Worm (Caenorhabditis elegans): ENCODE results near the gene C14C6.2.

C14C6.2 gene

DNA sequence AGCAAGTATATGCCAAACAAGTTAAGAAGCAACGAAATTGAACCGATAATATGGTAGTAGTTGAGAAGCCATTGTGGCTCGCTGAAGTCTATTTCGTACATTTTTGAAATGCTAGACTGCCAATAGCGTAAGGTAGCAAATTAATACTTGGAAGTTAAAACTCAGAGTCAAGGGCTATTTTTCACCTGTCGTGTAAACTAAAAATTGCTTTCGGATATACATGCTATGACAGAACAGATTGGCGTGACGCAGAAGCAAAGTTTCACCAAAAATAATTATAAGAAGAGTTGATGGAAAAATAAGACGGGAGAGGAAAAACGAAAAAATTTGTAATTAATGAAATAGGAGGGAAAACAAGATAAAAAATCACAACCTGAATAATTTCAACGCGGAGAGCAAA, 3.0 kb downstream of the C14C6.2 start, which contains the start of gene sri-73:
sri-73 (minus strand) TSS at position 101 of the 400 bp plus-strand sequence.
- TF ChIP-seq unc-62 (GFP tag; optimal IDR thresholded peaks at IDR 0.05), result no peak

DNA sequence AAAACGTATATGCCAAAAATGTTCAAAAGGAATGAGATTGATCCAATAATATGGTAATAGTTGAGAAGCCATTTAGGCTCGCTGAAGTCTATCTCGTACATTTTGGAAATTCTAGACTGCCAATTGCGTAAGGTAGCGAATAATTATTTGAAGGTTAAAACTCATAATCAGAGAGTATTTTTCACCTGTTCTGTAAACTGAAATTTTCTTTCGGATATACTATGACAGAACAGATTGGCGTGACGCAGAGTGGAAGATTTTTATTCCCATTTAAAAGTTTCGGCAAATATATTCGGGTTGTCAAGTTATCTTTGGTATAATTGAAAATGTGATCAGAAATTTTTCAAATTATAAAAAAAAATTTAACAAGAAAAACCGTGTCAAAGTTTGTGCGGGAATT, 5.2 kb downstream of the C14C6.2 start, which contains the start of gene sri-72:
sri-72 (minus strand) TSS at position 101 of the 400 bp plus-strand sequence.
- no peak for TF ChIP-seq unc-62 (GFP tag; optimal IDR thresholded peaks at IDR 0.05)

- no peak for TF ChIP-seq unc-62 (GFP tag; optimal IDR thresholded peaks at IDR 0.05)
Measured at ce11 chrV:574639-575038, 11.7 kb downstream of the C14C6.2 start, which contains the start of gene C14C6.13. TSS of gene C14C6.13 (minus strand) at chrV:574739.

DNA sequence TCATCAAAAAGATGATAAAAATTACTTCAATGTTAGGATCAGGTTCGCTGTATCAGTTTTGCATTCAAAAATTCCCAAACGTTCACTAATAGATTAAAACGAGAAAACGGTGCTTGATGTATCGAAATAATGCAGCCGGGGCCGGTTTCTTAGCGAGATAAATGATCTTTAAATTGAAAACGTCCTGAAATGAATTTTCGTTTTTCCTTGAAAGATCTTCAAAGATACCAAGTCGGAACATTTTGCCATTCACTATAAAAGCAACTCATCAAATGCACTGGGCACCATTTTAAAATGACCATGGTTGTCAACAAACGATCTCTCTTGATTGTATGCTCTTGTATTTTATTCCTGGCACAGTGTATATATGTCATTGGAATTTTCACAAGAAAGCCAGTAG, 13.1 kb downstream of the C14C6.2 start, which contains the start of gene K06H6.5:
K06H6.5 (plus strand) TSS at position 301 of the 400 bp plus-strand sequence.
- TF ChIP-seq unc-62 (GFP tag; optimal IDR thresholded peaks at IDR 0.05), result no peak

- no peak for TF ChIP-seq unc-62 (GFP tag; optimal IDR thresholded peaks at IDR 0.05)
Measured at ce11 chrV:576918-577317, 14.0 kb downstream of the C14C6.2 start.

DNA sequence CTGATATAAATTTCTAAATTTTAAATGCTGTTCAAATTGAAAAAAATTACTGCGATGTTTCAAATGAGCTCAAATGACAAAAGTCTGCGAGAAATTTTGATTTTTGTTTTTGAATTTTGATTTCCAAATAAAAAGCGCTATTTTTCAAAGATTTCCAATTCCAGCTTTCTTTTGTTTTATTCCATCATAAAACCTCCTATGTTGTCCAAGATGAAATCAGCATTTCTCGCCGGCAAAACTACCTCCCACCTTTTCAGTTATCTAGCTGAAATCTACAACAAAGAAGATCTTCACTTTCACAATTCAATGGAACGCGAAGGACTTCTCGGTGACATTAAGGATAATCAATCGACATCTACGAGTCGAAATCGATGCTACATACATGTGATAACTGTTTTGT, 16.0 kb downstream of the C14C6.2 start, which contains the start of gene K06H6.4:
K06H6.4 (plus strand) TSS at position 301 of the 400 bp plus-strand sequence.
- no peak for TF ChIP-seq unc-62 (GFP tag; optimal IDR thresholded peaks at IDR 0.05)

- no peak for TF ChIP-seq unc-62 (GFP tag; optimal IDR thresholded peaks at IDR 0.05)
Measured at ce11 chrV:581616-582015, 18.7 kb downstream of the C14C6.2 start, which contains the start of gene nstp-7. TSS of gene nstp-7 (plus strand) at chrV:581916.

DNA sequence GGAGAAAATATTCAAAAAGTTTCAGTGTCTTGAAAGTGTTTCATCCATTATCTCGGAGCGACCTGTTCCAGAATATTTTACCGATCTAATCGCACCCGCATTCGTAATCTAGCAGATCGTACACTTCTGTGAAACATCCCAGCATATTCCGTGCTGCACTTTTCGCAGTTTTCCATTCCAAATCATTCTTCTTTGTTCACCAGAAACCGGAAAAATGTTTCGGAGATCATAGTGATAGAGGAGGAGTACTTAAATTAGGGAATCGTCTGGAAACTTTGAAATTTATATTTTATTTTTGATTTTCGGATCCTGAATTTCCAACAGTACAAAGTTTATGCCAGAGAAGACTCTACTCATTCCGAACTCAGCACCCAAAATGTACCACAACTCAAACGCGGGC, 22.5 kb downstream of the C14C6.2 start, which contains the start of gene K06H6.2:
K06H6.2 (plus strand) TSS at position 301 of the 400 bp plus-strand sequence.
- no peak for TF ChIP-seq unc-62 (GFP tag; optimal IDR thresholded peaks at IDR 0.05)

DNA sequence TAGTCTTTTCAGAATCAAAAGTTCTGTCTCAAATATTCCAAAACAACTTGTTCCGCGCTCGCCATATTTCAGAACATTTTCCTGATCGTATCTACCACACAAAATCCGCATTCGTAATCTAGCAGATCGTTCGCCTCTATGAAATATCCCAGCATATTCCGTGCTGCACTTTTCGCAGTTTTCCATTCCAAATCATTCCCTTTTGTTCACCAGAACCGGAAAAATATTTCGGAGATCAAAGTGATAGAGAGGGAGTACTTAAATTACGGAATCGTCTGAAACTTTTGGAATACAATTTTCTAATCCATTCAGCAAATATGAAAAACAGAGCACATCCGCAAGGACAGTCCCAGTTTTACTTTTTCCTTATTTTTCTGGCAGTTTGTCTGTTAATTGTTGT, 24.9 kb downstream of the C14C6.2 start, which contains the start of gene K06H6.1:
K06H6.1 (plus strand) TSS at position 301 of the 400 bp plus-strand sequence.
- no peak for TF ChIP-seq unc-62 (GFP tag; optimal IDR thresholded peaks at IDR 0.05)

- no peak for TF ChIP-seq unc-62 (GFP tag; optimal IDR thresholded peaks at IDR 0.05)
Measured at ce11 chrV:590182-590581, 27.2 kb downstream of the C14C6.2 start, which contains the start of gene ZK488.6. TSS of gene ZK488.6 (plus strand) at chrV:590482.

ce11 chrV:592959-593358, 30.0 kb downstream of the C14C6.2 start, which contains the start of gene ZK488.5:
TSS of gene ZK488.5 (plus strand) at chrV:593259.
- no peak for TF ChIP-seq unc-62 (GFP tag; optimal IDR thresholded peaks at IDR 0.05)

ce11 chrV:596923-597322, 34.0 kb downstream of the C14C6.2 start:
- TF ChIP-seq unc-62 (GFP tag; optimal IDR thresholded peaks at IDR 0.05), result no peak

ce11 chrV:597823-598222, 34.9 kb downstream of the C14C6.2 start:
- no peak for TF ChIP-seq unc-62 (GFP tag; optimal IDR thresholded peaks at IDR 0.05)

DNA sequence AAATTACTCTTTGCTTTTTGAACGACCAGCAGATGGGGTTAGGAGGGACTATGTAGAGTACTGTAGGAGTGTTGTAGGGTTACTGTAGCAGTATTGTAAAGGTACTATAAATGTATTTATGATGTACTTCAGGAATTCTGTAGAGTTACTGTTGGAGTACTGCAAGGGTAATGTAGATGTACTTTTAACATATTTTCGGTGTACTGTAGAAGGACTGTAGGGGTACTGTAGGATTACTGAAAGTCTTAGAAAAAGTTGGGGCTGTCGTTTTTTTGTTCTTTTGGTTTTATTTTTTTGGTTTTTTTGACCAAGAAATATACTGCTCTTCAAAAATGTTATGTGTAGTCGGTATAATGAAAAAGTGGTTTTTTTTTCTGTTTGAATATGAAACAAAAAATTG, 35.7 kb downstream of the C14C6.2 start:
- TF ChIP-seq unc-62 (GFP tag; optimal IDR thresholded peaks at IDR 0.05), result no peak

DNA sequence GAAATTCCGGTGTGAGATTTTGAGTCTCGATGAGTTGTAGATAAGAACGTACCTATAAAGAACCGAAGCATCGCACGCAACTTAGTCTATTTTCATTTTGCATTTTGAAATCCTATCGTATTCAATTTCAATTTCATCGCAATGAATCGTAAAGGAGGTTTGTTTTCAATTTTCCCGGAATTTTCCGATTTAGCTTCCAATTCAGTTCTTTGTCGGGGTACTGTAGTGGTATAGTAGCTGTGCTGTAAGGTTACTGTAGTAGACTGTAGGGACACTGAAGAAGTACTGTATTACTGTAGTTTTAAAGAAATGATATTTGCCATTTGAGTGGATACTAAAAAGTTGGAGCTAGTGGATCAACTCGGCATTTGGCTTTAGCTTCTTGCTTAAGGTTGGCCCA, 36.8 kb downstream of the C14C6.2 start:
- TF ChIP-seq unc-62 (GFP tag; optimal IDR thresholded peaks at IDR 0.05), result no peak

DNA sequence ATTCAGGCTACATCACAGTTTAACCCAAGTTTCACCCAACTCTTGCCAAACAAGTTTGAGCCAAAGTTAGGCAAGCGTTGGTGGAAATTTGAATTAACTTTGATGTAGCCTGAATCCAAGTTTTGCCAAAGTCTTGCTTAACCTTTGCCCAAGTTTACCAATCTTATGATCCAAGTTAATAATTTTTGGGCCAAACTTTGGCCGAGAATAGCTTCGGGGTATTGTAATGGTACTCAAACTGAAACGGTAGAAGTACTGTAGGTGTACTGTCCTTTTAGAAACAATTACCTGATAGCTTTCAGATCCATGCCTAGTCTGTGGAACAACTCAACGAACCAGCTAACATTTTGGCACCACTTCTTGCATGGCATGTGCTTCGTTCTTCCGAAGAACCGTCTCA, 37.3 kb downstream of the C14C6.2 start, which contains the start of gene nhr-251:
nhr-251 (plus strand) TSS at position 301 of the 400 bp plus-strand sequence.
- no peak for TF ChIP-seq unc-62 (GFP tag; optimal IDR thresholded peaks at IDR 0.05)

DNA sequence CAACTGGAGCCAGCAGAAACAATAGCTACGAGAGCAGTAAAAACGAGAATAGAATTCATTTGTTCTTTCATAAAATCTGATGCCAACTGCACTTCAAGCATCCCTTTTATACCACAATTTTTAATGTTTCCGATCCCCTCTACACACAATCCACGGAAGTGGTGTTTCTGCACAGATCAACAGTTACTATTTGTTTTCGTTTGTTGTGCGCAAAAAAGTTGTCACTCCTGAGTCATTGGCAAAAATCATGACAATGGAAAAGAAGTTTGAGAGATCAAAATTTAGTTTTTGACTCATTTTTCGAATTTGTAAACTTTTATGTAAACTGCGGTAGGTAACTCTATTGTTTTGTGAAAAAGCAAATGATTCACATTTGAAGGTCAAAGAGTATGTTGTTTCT, 41.2 kb downstream of the C14C6.2 start, which contains the start of gene srlf-37:
srlf-37 (minus strand) TSS at position 101 of the 400 bp plus-strand sequence.
- no peak for TF ChIP-seq unc-62 (GFP tag; optimal IDR thresholded peaks at IDR 0.05)
